Fruit fly (Drosophila melanogaster) whole organism, embryonic: ENCODE data around the gene Acp26Aa.

Experiments used
- B-H2 ChIP-seq: fragments of 200-800 bp; sonication (Bioruptor generic); optimal IDR thresholded peaks from 2 replicates; lab custom pipeline; 2018; ENCODE audit warnings: missing biosample characterization, mild to moderate bottlenecking, missing genetic modification characterization
- Bgb ChIP-seq: fragments of 200-800 bp; sonication (Bioruptor generic); IDR thresholded peaks from 2 replicates; pipeline ENCODE4 v1.3.6; 2022; ENCODE audit warnings: missing biosample characterization, missing genetic modification characterization; ENCODE audit not compliant: partially characterized antibody
- BtbVII ChIP-seq: fragments of 200-800 bp; sonication (Bioruptor generic); optimal IDR thresholded peaks from 3 replicates; lab custom pipeline; 2017; ENCODE audit warnings: missing biosample characterization, mild to moderate bottlenecking, missing genetic modification characterization
- C15 ChIP-seq: fragments of 200-800 bp; sonication (Bioruptor generic); IDR thresholded peaks from 3 replicates; pipeline ENCODE4 v1.3.6; 2022; ENCODE audit warnings: missing biosample characterization, missing genetic modification characterization
- CG12104 ChIP-seq: fragments of 200-800 bp; sonication (Bioruptor generic); optimal IDR thresholded peaks from 3 replicates; lab custom pipeline; 2016; ENCODE audit warnings: missing biosample characterization, missing genetic modification characterization
- CG12219 ChIP-seq: fragments of 200-800 bp; sonication (Bioruptor generic); optimal IDR thresholded peaks from 3 replicates; lab custom pipeline; 2018; ENCODE audit warnings: missing biosample characterization, mild to moderate bottlenecking, missing genetic modification characterization
- CG12942 ChIP-seq: fragments of 200-800 bp; sonication (Bioruptor generic); optimal IDR thresholded peaks from 3 replicates; lab custom pipeline; 2016; ENCODE audit warnings: missing biosample characterization, missing genetic modification characterization
- CG14050 ChIP-seq: fragments of 200-800 bp; sonication (Bioruptor generic); IDR thresholded peaks from 3 replicates; pipeline ENCODE4 v1.3.6; 2022; ENCODE audit warnings: missing biosample characterization, missing genetic modification characterization
- CG14441 ChIP-seq: fragments of 200-800 bp; sonication (Bioruptor generic); IDR thresholded peaks from 2 replicates; pipeline ENCODE4 v1.3.6; 2022; ENCODE audit warnings: missing biosample characterization, missing genetic modification characterization
- CG16863 ChIP-seq: fragments of 200-800 bp; sonication (Bioruptor generic); optimal IDR thresholded peaks from 3 replicates; lab custom pipeline; 2016; ENCODE audit warnings: missing biosample characterization, missing genetic modification characterization
- CG18262 ChIP-seq: fragments of 200-800 bp; optimal IDR thresholded peaks from 3 replicates; lab custom pipeline; 2019; ENCODE audit warnings: missing biosample characterization, mild to moderate bottlenecking, missing genetic modification characterization, moderate library complexity
- CG2712 ChIP-seq: fragments of 200-800 bp; optimal IDR thresholded peaks from 3 replicates; lab custom pipeline; 2019; ENCODE audit warnings: missing biosample characterization, mild to moderate bottlenecking, missing genetic modification characterization, moderate library complexity
- CG31365 ChIP-seq: fragments of 200-800 bp; sonication (Bioruptor generic); optimal IDR thresholded peaks from 2 replicates; lab custom pipeline; 2018; ENCODE audit warnings: missing biosample characterization, mild to moderate bottlenecking, missing genetic modification characterization
- CG3847 ChIP-seq: fragments of 200-800 bp; sonication (Bioruptor generic); IDR thresholded peaks from 2 replicates; pipeline ENCODE4 v1.3.6; 2022; ENCODE audit warnings: missing biosample characterization, missing genetic modification characterization
- CG4820 ChIP-seq: fragments of 200-800 bp; sonication (Bioruptor generic); optimal IDR thresholded peaks from 3 replicates; lab custom pipeline; 2016; ENCODE audit warnings: missing biosample characterization, missing genetic modification characterization
- CG6689 ChIP-seq: fragments of 200-800 bp; sonication (Bioruptor generic); IDR thresholded peaks from 2 replicates; pipeline ENCODE4 v1.3.6; 2022; ENCODE audit warnings: missing biosample characterization, missing genetic modification characterization
- CG7357 ChIP-seq: fragments of 200-800 bp; sonication (Bioruptor generic); IDR thresholded peaks from 3 replicates; pipeline ENCODE4 v1.3.6; 2022; ENCODE audit warnings: missing biosample characterization, missing genetic modification characterization
- CG7786 ChIP-seq: fragments of 200-800 bp; sonication (Bioruptor generic); optimal IDR thresholded peaks from 2 replicates; lab custom pipeline; 2016; ENCODE audit warnings: missing biosample characterization, missing genetic modification characterization
- CG8089 ChIP-seq: fragments of 200-800 bp; sonication (Bioruptor generic); optimal IDR thresholded peaks from 3 replicates; lab custom pipeline; 2016; ENCODE audit warnings: missing biosample characterization, missing genetic modification characterization
- CG9817 ChIP-seq: fragments of 200-800 bp; sonication (Bioruptor generic); optimal IDR thresholded peaks from 2 replicates; lab custom pipeline; 2018; ENCODE audit warnings: missing biosample characterization, mild to moderate bottlenecking, missing genetic modification characterization, moderate library complexity
- CHES-1-like ChIP-seq: fragments of 200-800 bp; sonication (Bioruptor generic); optimal IDR thresholded peaks from 2 replicates; lab custom pipeline; 2016; ENCODE audit warnings: missing biosample characterization, missing genetic modification characterization
- D19B ChIP-seq: fragments of 200-800 bp; sonication (Bioruptor generic); optimal IDR thresholded peaks from 2 replicates; lab custom pipeline; 2017; ENCODE audit warnings: missing biosample characterization, mild to moderate bottlenecking, missing genetic modification characterization
- Dek ChIP-seq: fragments of 200-800 bp; sonication (Bioruptor generic); optimal IDR thresholded peaks from 3 replicates; lab custom pipeline; 2019; ENCODE audit warnings: missing biosample characterization, mild to moderate bottlenecking, missing genetic modification characterization, moderate library complexity
- Dip3 ChIP-seq: fragments of 200-800 bp; sonication (Bioruptor generic); optimal IDR thresholded peaks from 3 replicates; lab custom pipeline; 2016; ENCODE audit warnings: missing biosample characterization, missing genetic modification characterization
- GATAe ChIP-seq: fragments of 200-800 bp; sonication (Bioruptor generic); conservative IDR thresholded peaks from 2 replicates; pipeline ENCODE4 v1.3.6; 2022; ENCODE audit warnings: missing biosample characterization, missing genetic modification characterization
- Gug ChIP-seq: fragments of 200-800 bp; sonication (Bioruptor generic); IDR thresholded peaks from 4 replicates; pipeline ENCODE4 v1.3.6; 2022; ENCODE audit warnings: missing biosample characterization, missing genetic modification characterization
- HLHmδ ChIP-seq: fragments of 200-800 bp; sonication (Bioruptor generic); optimal IDR thresholded peaks from 2 replicates; lab custom pipeline; 2018; ENCODE audit warnings: missing biosample characterization, mild to moderate bottlenecking, missing genetic modification characterization, moderate library complexity
- Lim3 ChIP-seq: fragments of 200-800 bp; sonication (Bioruptor generic); IDR thresholded peaks from 2 replicates; pipeline ENCODE4 v1.3.6; 2022; ENCODE audit warnings: missing biosample characterization, missing genetic modification characterization
- Lpt ChIP-seq: fragments of >200 bp; optimal IDR thresholded peaks from 2 replicates; lab custom pipeline; 2018; ENCODE audit warnings: missing biosample characterization, missing genetic modification characterization
- MBD-R2 ChIP-seq: fragments of 200-800 bp; sonication (Bioruptor generic); IDR thresholded peaks from 2 replicates; pipeline ENCODE4 v1.3.6; 2022; ENCODE audit warnings: missing biosample characterization, missing genetic modification characterization
- Sox100B ChIP-seq: fragments of 200-800 bp; sonication (Bioruptor generic); optimal IDR thresholded peaks from 3 replicates; lab custom pipeline; 2018; ENCODE audit warnings: missing biosample characterization, mild to moderate bottlenecking, missing genetic modification characterization
- ac ChIP-seq: fragments of 200-800 bp; sonication (Bioruptor generic); optimal IDR thresholded peaks from 3 replicates; lab custom pipeline; 2017; ENCODE audit warnings: missing biosample characterization, mild to moderate bottlenecking, missing genetic modification characterization
- al ChIP-seq: fragments of 200-800 bp; sonication (Bioruptor generic); IDR thresholded peaks from 2 replicates; pipeline ENCODE4 v1.3.6; 2022; ENCODE audit warnings: missing biosample characterization, missing genetic modification characterization
- amos ChIP-seq: fragments of 200-800 bp; sonication (Bioruptor generic); IDR thresholded peaks from 2 replicates; pipeline ENCODE4 v1.3.6; 2022; ENCODE audit warnings: missing biosample characterization, missing genetic modification characterization; ENCODE audit not compliant: partially characterized antibody
- bab2 ChIP-seq: fragments of 200-800 bp; sonication (Bioruptor generic); optimal IDR thresholded peaks from 2 replicates; lab custom pipeline; 2016; ENCODE audit warnings: missing biosample characterization, missing genetic modification characterization
- bowl ChIP-seq: fragments of 200-800 bp; sonication (Bioruptor generic); IDR thresholded peaks from 2 replicates; pipeline ENCODE4 v1.3.6; 2022; ENCODE audit warnings: missing biosample characterization, missing genetic modification characterization
- cg ChIP-seq: fragments of 200-800 bp; sonication (Bioruptor generic); optimal IDR thresholded peaks from 3 replicates; lab custom pipeline; 2019; ENCODE audit warnings: missing biosample characterization, mild to moderate bottlenecking, missing genetic modification characterization, moderate library complexity
- chm ChIP-seq: fragments of 200-800 bp; sonication (Bioruptor generic); IDR thresholded peaks from 2 replicates; pipeline ENCODE4 v1.3.6; 2022; ENCODE audit warnings: missing biosample characterization, missing genetic modification characterization
- croc ChIP-seq: fragments of 200-800 bp; sonication (Bioruptor generic); conservative IDR thresholded peaks from 3 replicates; pipeline ENCODE4 v1.3.6; 2022; ENCODE audit warnings: missing biosample characterization, missing genetic modification characterization
- dpn ChIP-seq, 2 experiments: fragments of 200-800 bp; sonication (Bioruptor generic); optimal IDR thresholded peaks; 3 replicates each; lab custom pipeline; 2016; ENCODE audit warnings: missing biosample characterization in 2 of 2, missing genetic modification characterization in 2 of 2
- dysf ChIP-seq: fragments of 200-800 bp; sonication (Bioruptor generic); IDR thresholded peaks from 3 replicates; pipeline ENCODE4 v1.3.6; 2022; ENCODE audit warnings: missing biosample characterization, missing genetic modification characterization
- en ChIP-seq: fragments of 200-800 bp; sonication (Bioruptor generic); optimal IDR thresholded peaks from 2 replicates; lab custom pipeline; 2016; ENCODE audit warnings: missing biosample characterization, missing genetic modification characterization
- ewg ChIP-seq: fragments of 200-800 bp; sonication (Bioruptor generic); optimal IDR thresholded peaks from 3 replicates; lab custom pipeline; 2017; ENCODE audit warnings: mild to moderate bottlenecking, missing biosample characterization, missing genetic modification reagents, missing genetic modification characterization
- fd96Cb ChIP-seq: fragments of 200-800 bp; sonication (Bioruptor generic); optimal IDR thresholded peaks from 2 replicates; lab custom pipeline; 2018; ENCODE audit warnings: missing biosample characterization, mild to moderate bottlenecking, missing genetic modification characterization, moderate library complexity
- kah ChIP-seq: fragments of 200-800 bp; sonication (Bioruptor generic); optimal IDR thresholded peaks from 2 replicates; lab custom pipeline; 2018; ENCODE audit warnings: missing biosample characterization, mild to moderate bottlenecking, missing genetic modification characterization
- pnt ChIP-seq: fragments of 200-800 bp; sonication (Bioruptor generic); optimal IDR thresholded peaks from 3 replicates; lab custom pipeline; 2016; ENCODE audit warnings: missing biosample characterization, missing genetic modification characterization
- psq ChIP-seq: fragments of 200-800 bp; sonication (Bioruptor generic); optimal IDR thresholded peaks from 2 replicates; lab custom pipeline; 2017; ENCODE audit warnings: missing biosample characterization, missing genetic modification characterization
- pum ChIP-seq: fragments of 200-800 bp; sonication (Bioruptor generic); optimal IDR thresholded peaks from 2 replicates; lab custom pipeline; 2016; ENCODE audit warnings: missing biosample characterization, missing genetic modification characterization
- pzg ChIP-seq: fragments of 200-800 bp; sonication (Bioruptor generic); optimal IDR thresholded peaks from 3 replicates; lab custom pipeline; 2018; ENCODE audit warnings: missing biosample characterization, mild to moderate bottlenecking, missing genetic modification characterization, moderate library complexity
- salm ChIP-seq: fragments of 200-800 bp; sonication (Bioruptor generic); optimal IDR thresholded peaks from 2 replicates; lab custom pipeline; 2018; ENCODE audit warnings: missing biosample characterization, mild to moderate bottlenecking, missing genetic modification characterization
- schlank ChIP-seq: fragments of 200-800 bp; sonication (Bioruptor generic); optimal IDR thresholded peaks from 2 replicates; lab custom pipeline; 2018; ENCODE audit warnings: missing biosample characterization, mild to moderate bottlenecking, missing genetic modification characterization

The Acp26Aa gene

dm6 chr2L:5879363-5879934 lies 14.2 kb downstream of the Acp26Aa start, which contains the start of gene rau:
TSS of gene rau (minus strand) at chr2L:5879498.
- no peak for TF ChIP-seq Lpt (GFP tag; lab: Kevin White, UChicago)
- TF ChIP-seq al (GFP tag; lab: Robert Waterston, UW) = peak; percentile 58
- TF ChIP-seq CG12104 (GFP tag; lab: Kevin White, UChicago) = peak; percentile 41
- peak; percentile 79 for TF ChIP-seq CG6689 (GFP tag; lab: Robert Waterston, UW)
- TF ChIP-seq BtbVII (GFP tag; lab: Kevin White, UChicago) = peak; percentile 55
- peak; percentile 51; the same call in 1 of the 3 replicates for TF ChIP-seq C15 (GFP tag; lab: Robert Waterston, UW)
- peak; percentile 51 for TF ChIP-seq kah (GFP tag; lab: Kevin White, UChicago)
- TF ChIP-seq dysf (GFP tag; lab: Robert Waterston, UW) = peak; percentile 77
- TF ChIP-seq dpn (GFP tag; optimal IDR thresholded peaks at IDR 0.05; lab: Kevin White, UChicago) = peak; percentile 39 to 56
- peak; percentile 3 for TF ChIP-seq schlank
- peak; percentile 20 for TF ChIP-seq CG12942 (GFP tag; lab: Kevin White, UChicago)
- TF ChIP-seq CG3847 (GFP tag; lab: Robert Waterston, UW) = peak; percentile 62
- no peak for TF ChIP-seq Lim3 (GFP tag; lab: Robert Waterston, UW)
- TF ChIP-seq CG7786 (GFP tag; lab: Kevin White, UChicago) = peak; percentile 34
- TF ChIP-seq en (GFP tag; lab: Kevin White, UChicago) = no peak
- peak; percentile 17 for TF ChIP-seq CG4820 (GFP tag; lab: Kevin White, UChicago)
- no peak for TF ChIP-seq pzg
- no peak for TF ChIP-seq psq (GFP tag; lab: Kevin White, UChicago)
- peak; percentile 44; the same call in 1 of the 4 replicates for TF ChIP-seq Gug (GFP tag; lab: Robert Waterston, UW)
- TF ChIP-seq bowl (GFP tag; lab: Robert Waterston, UW) = no peak
- TF ChIP-seq CG18262 (tag; lab: Kevin White, UChicago) = peak; percentile 85
- no peak; the same call in 2 of the 3 replicates for TF ChIP-seq CG14050 (GFP tag; lab: Robert Waterston, UW)
- TF ChIP-seq Bgb (GFP tag; lab: Robert Waterston, UW) = peak; percentile 44; the same call in 1 of the 2 replicates
- no peak for TF ChIP-seq MBD-R2 (GFP tag; lab: Robert Waterston, UW)
- peak; percentile 82 for TF ChIP-seq HLHmδ
- peak; percentile 60 for TF ChIP-seq CG12219 (GFP tag; lab: Kevin White, UChicago)
- peak; percentile 91 for TF ChIP-seq CG2712 (tag; lab: Kevin White, UChicago)
- TF ChIP-seq Dip3 (GFP tag; lab: Kevin White, UChicago) = peak; percentile 33
- TF ChIP-seq CG8089 (GFP tag; lab: Kevin White, UChicago) = peak; percentile 37
- TF ChIP-seq pum (GFP tag; lab: Kevin White, UChicago) = no peak
- TF ChIP-seq CG9817 = peak; percentile 65
- TF ChIP-seq amos (GFP tag; lab: Robert Waterston, UW) = peak; percentile 27; the same call in 1 of the 2 replicates
- peak; percentile 74 for TF ChIP-seq fd96Cb
- peak; percentile 61 for TF ChIP-seq CG14441 (GFP tag; lab: Robert Waterston, UW)
- peak; percentile 65 for TF ChIP-seq B-H2 (GFP tag; lab: Kevin White, UChicago)
- peak; percentile 85; the same call in 1 of the 2 replicates for TF ChIP-seq chm (GFP tag; lab: Robert Waterston, UW)
- TF ChIP-seq croc (GFP tag; lab: Robert Waterston, UW) = peak; percentile 61
- peak; percentile 92 for TF ChIP-seq cg (GFP tag; lab: Kevin White, UChicago)
- peak; percentile 26; the same call in 1 of the 2 replicates for TF ChIP-seq GATAe
- no peak for TF ChIP-seq pnt
- TF ChIP-seq CG16863 (GFP tag; lab: Kevin White, UChicago) = peak; percentile 23
- TF ChIP-seq CHES-1-like (GFP tag; lab: Kevin White, UChicago) = peak; percentile 35
- TF ChIP-seq D19B = peak; percentile 53
- no peak for TF ChIP-seq salm (tag; lab: Kevin White, UChicago)
- peak; percentile 41 for TF ChIP-seq ac (GFP tag; lab: Kevin White, UChicago)
- TF ChIP-seq CG7357 (GFP tag; lab: Robert Waterston, UW) = no peak
- TF ChIP-seq CG31365 (tag; lab: Kevin White, UChicago) = no peak
- TF ChIP-seq Dek (tag; lab: Kevin White, UChicago) = peak; percentile 50
- peak; percentile 80 for TF ChIP-seq Sox100B
- peak; percentile 60 for TF ChIP-seq ewg
- no peak for TF ChIP-seq bab2 (GFP tag; lab: Kevin White, UChicago)
